Worm (Caenorhabditis elegans) whole organism, young adult: ENCODE data around the gene C46F11.6.

Source experiments
- ZK185.1 ChIP-seq: sonication (generic microtip); optimal IDR thresholded peaks from 2 replicates; lab custom pipeline; 2016; ENCODE audit warnings: mild to moderate bottlenecking, missing genetic modification characterization, missing compliant biosample characterization; ENCODE audit not compliant: poor library complexity, severe bottlenecking
- ets-4 ChIP-seq: fragments of 200-800 bp; sonication (Bioruptor generic); optimal IDR thresholded peaks from 2 replicates; lab custom pipeline; 2018; ENCODE audit warnings: mild to moderate bottlenecking, missing genetic modification characterization, missing compliant biosample characterization
- lag-1 ChIP-seq: fragments of 200-800 bp; sonication (Bioruptor generic); IDR thresholded peaks from 2 replicates; pipeline ENCODE4 v1.3.6; 2022; ENCODE audit warnings: missing genetic modification reagents, missing genetic modification characterization, missing compliant biosample characterization
- lsl-1 ChIP-seq: fragments of 200-800 bp; sonication (Bioruptor generic); optimal IDR thresholded peaks from 2 replicates; lab custom pipeline; 2018; ENCODE audit warnings: mild to moderate bottlenecking, missing genetic modification characterization, moderate library complexity, missing compliant biosample characterization
- madf-3 ChIP-seq: fragments of 200-800 bp; sonication (Bioruptor generic); IDR thresholded peaks from 2 replicates; pipeline ENCODE4 v1.3.6; 2022; ENCODE audit warnings: missing genetic modification reagents, missing genetic modification characterization, missing compliant biosample characterization
- pha-4 ChIP-seq: fragments of 150-350 bp; sonication (generic microtip); optimal IDR thresholded peaks from 2 replicates; lab custom pipeline; 2014; ENCODE audit warnings: missing biosample characterization, missing genetic modification reagents, missing genetic modification characterization
- snpc-3.4 ChIP-seq: sonication (generic microtip); optimal IDR thresholded peaks from 2 replicates; lab custom pipeline; 2017; ENCODE audit warnings: missing genetic modification characterization, mild to moderate bottlenecking, missing compliant biosample characterization, antibody characterized with exemption, moderate library complexity, missing genotype, missing genetic modification reagents
- snpc-4 ChIP-seq, 5 experiments: fragments of 150-350 bp in 1 of 5; sonication (generic microtip) in 4 of 5; optimal IDR thresholded peaks; 2 replicates each; lab custom pipeline; 2014 to 2018; ENCODE audit warnings: missing genetic modification characterization in 5 of 5, missing biosample characterization in 3 of 5, antibody characterized with exemption in 2 of 5, mild to moderate bottlenecking in 2 of 5, missing compliant biosample characterization in 2 of 5, missing genotype in 2 of 5, moderate library complexity in 2 of 5, missing genetic modification reagents in 1 of 5
- unc-130 ChIP-seq: sonication (generic microtip); optimal IDR thresholded peaks from 2 replicates; lab custom pipeline; 2016; ENCODE audit warnings: missing genetic modification reagents, missing genetic modification characterization, missing compliant biosample characterization
- unc-62 ChIP-seq: fragments of 150-350 bp; optimal IDR thresholded peaks from 2 replicates; lab custom pipeline; 2014; ENCODE audit warnings: missing biosample characterization, missing genetic modification reagents, missing genetic modification characterization
- zfh-2 ChIP-seq: fragments of 200-800 bp; sonication (Bioruptor generic); conservative IDR thresholded peaks from 2 replicates; pipeline ENCODE4 v1.3.6; 2022; ENCODE audit warnings: missing genetic modification reagents, missing genetic modification characterization, missing compliant biosample characterization
- ztf-3 ChIP-seq: fragments of 200-800 bp; sonication (Bioruptor generic); optimal IDR thresholded peaks from 2 replicates; lab custom pipeline; 2018; ENCODE audit warnings: mild to moderate bottlenecking, missing genetic modification characterization, missing compliant biosample characterization

DNA sequence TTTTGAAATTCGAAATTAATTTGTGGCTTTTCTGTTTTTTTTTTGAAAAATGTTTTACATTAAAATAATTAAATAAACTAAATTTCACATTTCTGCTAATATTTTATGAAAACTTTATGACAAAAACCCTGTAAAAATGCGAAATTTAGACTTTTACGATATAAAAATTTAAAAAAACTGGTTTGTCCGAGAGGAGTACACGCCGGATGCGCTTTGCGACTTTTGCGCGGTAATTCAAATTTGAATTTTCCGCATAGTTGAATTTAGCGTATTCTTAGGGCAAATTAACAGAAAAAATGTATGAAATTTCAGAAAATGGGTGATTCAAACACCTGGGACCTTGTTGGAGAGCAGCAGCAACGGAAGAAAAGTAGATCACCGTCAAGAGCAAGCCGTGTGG is 26.2 kb downstream of the C46F11.6 start, which contains the start of gene unc-93:
- TF ChIP-seq snpc-3.4 (no peak), lag-1 (GFP tag; lab: Robert Waterston, UW) (no peak), pha-4 (no peak), snpc-4 (GFP tag; optimal IDR thresholded peaks at IDR 0.05; lab: Kevin White, UChicago) (no peak), snpc-4 (tag; optimal IDR thresholded peaks at IDR 0.05; lab: Kevin White, UChicago) (no peak), ztf-3 (GFP tag; lab: Kevin White, UChicago) (no peak), unc-130 (GFP tag; lab: Kevin White, UChicago) (no peak), ZK185.1 (no peak), lsl-1 (GFP tag; lab: Kevin White, UChicago) (no peak), ets-4 (GFP tag; lab: Kevin White, UChicago) (no peak), zfh-2 (no peak), unc-62 (no peak), madf-3 (no peak)
